Worm (Caenorhabditis elegans) whole organism, young adult: ENCODE data around the gene nhx-5.

ENCODE experiments used
- B0019.2 ChIP-seq: fragments of 200-800 bp; sonication (Bioruptor generic); conservative IDR thresholded peaks from 2 replicates; pipeline ENCODE4 v1.3.6; 2022; ENCODE audit warnings: missing genetic modification reagents, missing genetic modification characterization, missing compliant biosample characterization
- B0261.1 ChIP-seq: sonication (generic microtip); optimal IDR thresholded peaks from 2 replicates; lab custom pipeline; 2016; ENCODE audit warnings: mild to moderate bottlenecking, missing genetic modification characterization, moderate library complexity, missing compliant biosample characterization
- C06A6.2 ChIP-seq: fragments of 200-800 bp; sonication (Bioruptor generic); conservative IDR thresholded peaks from 2 replicates; pipeline ENCODE4 v1.3.6; 2022; ENCODE audit warnings: missing genetic modification characterization, missing compliant biosample characterization
- D2030.7 ChIP-seq: fragments of 200-800 bp; sonication (Bioruptor generic); IDR thresholded peaks from 2 replicates; pipeline ENCODE4 v1.3.6; 2022; ENCODE audit warnings: missing genetic modification reagents, missing genetic modification characterization, missing compliant biosample characterization
- F23B12.7 ChIP-seq: sonication (generic microtip); optimal IDR thresholded peaks from 2 replicates; lab custom pipeline; 2017; ENCODE audit warnings: missing genetic modification characterization, mild to moderate bottlenecking, missing compliant biosample characterization, antibody characterized with exemption, moderate library complexity; ENCODE audit not compliant: insufficient read depth
- F57C9.4 ChIP-seq: sonication (generic microtip); optimal IDR thresholded peaks from 2 replicates; lab custom pipeline; 2017; ENCODE audit warnings: mild to moderate bottlenecking, missing genetic modification characterization, missing compliant biosample characterization
- T07F8.4 ChIP-seq: sonication (generic microtip); optimal IDR thresholded peaks from 2 replicates; lab custom pipeline; 2016; ENCODE audit warnings: mild to moderate bottlenecking, missing genetic modification characterization, moderate library complexity, missing compliant biosample characterization
- Y53F4B.3 ChIP-seq: fragments of 200-800 bp; sonication (Bioruptor generic); IDR thresholded peaks from 2 replicates; pipeline ENCODE4 v1.3.6; 2022; ENCODE audit warnings: missing genetic modification reagents, missing genetic modification characterization, missing compliant biosample characterization
- Y67H2A.10 ChIP-seq: fragments of 200-800 bp; sonication (Bioruptor generic); conservative IDR thresholded peaks from 2 replicates; pipeline ENCODE4 v1.3.6; 2022; ENCODE audit warnings: missing genetic modification reagents, missing genetic modification characterization, missing compliant biosample characterization
- ama-1 ChIP-seq, 3 experiments: fragments of 150-350 bp in 1 of 3; sonication (generic microtip) in 2 of 3; optimal IDR thresholded peaks; 2 replicates each; lab custom pipeline; 2014 to 2018; ENCODE audit warnings: missing biosample characterization in 2 of 3, missing genetic modification characterization in 2 of 3, missing genetic modification reagents in 2 of 3
- aptf-3 ChIP-seq: fragments of 200-800 bp; sonication (Bioruptor generic); IDR thresholded peaks from 2 replicates; pipeline ENCODE4 v1.3.6; 2022; ENCODE audit warnings: missing genetic modification characterization, missing compliant biosample characterization
- bed-2 ChIP-seq: fragments of 200-800 bp; sonication (Bioruptor generic); IDR thresholded peaks from 2 replicates; pipeline ENCODE4 v1.3.6; 2022; ENCODE audit warnings: missing genetic modification reagents, missing genetic modification characterization, missing compliant biosample characterization
- cebp-1 ChIP-seq, 2 experiments: fragments of 200-800 bp in 1 of 2; sonication (Bioruptor generic) in 1 of 2; sonication (generic microtip) in 1 of 2; IDR thresholded peaks in 1 of 2; optimal IDR thresholded peaks in 1 of 2; 2 replicates each; pipeline versions ENCODE4 v1.3.6 to Lab custom; 2017 to 2022; ENCODE audit warnings: missing compliant biosample characterization in 2 of 2, missing genetic modification characterization in 2 of 2, mild to moderate bottlenecking in 1 of 2, missing genetic modification reagents in 1 of 2, moderate library complexity in 1 of 2
- ceh-100 ChIP-seq: fragments of 200-800 bp; sonication (Bioruptor generic); IDR thresholded peaks from 2 replicates; pipeline ENCODE4 v1.3.6; 2022; ENCODE audit warnings: missing genetic modification reagents, missing genetic modification characterization, missing compliant biosample characterization
- ceh-27 ChIP-seq: fragments of 200-800 bp; sonication (Bioruptor generic); optimal IDR thresholded peaks from 2 replicates; lab custom pipeline; 2018; ENCODE audit warnings: mild to moderate bottlenecking, missing genetic modification characterization, moderate library complexity, missing compliant biosample characterization
- ceh-40 ChIP-seq: fragments of 200-800 bp; sonication (Bioruptor generic); IDR thresholded peaks from 2 replicates; pipeline ENCODE4 v1.3.6; 2022; ENCODE audit warnings: missing genetic modification characterization, missing compliant biosample characterization
- ceh-58 ChIP-seq: fragments of 200-800 bp; sonication (Bioruptor generic); IDR thresholded peaks from 2 replicates; pipeline ENCODE4 v1.3.6; 2022; ENCODE audit warnings: missing genetic modification characterization, missing compliant biosample characterization
- dox-1 ChIP-seq: fragments of 200-800 bp; sonication (Bioruptor generic); IDR thresholded peaks from 2 replicates; pipeline ENCODE4 v1.3.6; 2022; ENCODE audit warnings: missing genetic modification reagents, missing genetic modification characterization, missing compliant biosample characterization
- egl-44 ChIP-seq: fragments of 200-800 bp; sonication (Bioruptor generic); IDR thresholded peaks from 2 replicates; pipeline ENCODE4 v1.3.6; 2022; ENCODE audit warnings: missing genetic modification reagents, missing genetic modification characterization, missing compliant biosample characterization
- egrh-3 ChIP-seq: fragments of 200-800 bp; sonication (Bioruptor generic); IDR thresholded peaks from 2 replicates; pipeline ENCODE4 v1.3.6; 2022; ENCODE audit warnings: missing genetic modification reagents, missing genetic modification characterization, missing compliant biosample characterization
- hmg-20 ChIP-seq: fragments of 200-800 bp; sonication (Bioruptor generic); IDR thresholded peaks from 2 replicates; pipeline ENCODE4 v1.3.6; 2022; ENCODE audit warnings: missing genetic modification reagents, missing genetic modification characterization, missing compliant biosample characterization
- hsf-1 ChIP-seq: fragments of 200-800 bp; sonication (Bioruptor generic); IDR thresholded peaks from 2 replicates; pipeline ENCODE4 v1.3.6; 2022; ENCODE audit warnings: missing genetic modification reagents, missing genetic modification characterization, missing compliant biosample characterization
- lag-1 ChIP-seq: fragments of 200-800 bp; sonication (Bioruptor generic); IDR thresholded peaks from 2 replicates; pipeline ENCODE4 v1.3.6; 2022; ENCODE audit warnings: missing genetic modification reagents, missing genetic modification characterization, missing compliant biosample characterization
- let-607 ChIP-seq, 2 experiments: fragments of 200-800 bp in 1 of 2; sonication (Bioruptor generic) in 1 of 2; sonication (generic microtip) in 1 of 2; optimal IDR thresholded peaks; 2 replicates each; lab custom pipeline; 2016 to 2018; ENCODE audit warnings: mild to moderate bottlenecking in 2 of 2, missing compliant biosample characterization in 2 of 2, missing genetic modification characterization in 2 of 2, moderate library complexity in 2 of 2, missing genotype in 1 of 2
- lin-26 ChIP-seq: fragments of 200-800 bp; sonication (Bioruptor generic); IDR thresholded peaks from 2 replicates; pipeline ENCODE4 v1.3.6; 2022; ENCODE audit warnings: missing genetic modification reagents, missing genetic modification characterization, missing compliant biosample characterization
- lin-35 ChIP-seq, 3 experiments: fragments of 150-350 bp in 2 of 3; sonication (generic microtip) in 1 of 3; optimal IDR thresholded peaks; 2 replicates each; lab custom pipeline; 2014 to 2018; ENCODE audit warnings: missing biosample characterization in 3 of 3, missing genetic modification characterization in 3 of 3, missing genetic modification reagents in 3 of 3
- lir-1 ChIP-seq: fragments of 200-800 bp; sonication (Bioruptor generic); conservative IDR thresholded peaks from 2 replicates; pipeline ENCODE4 v1.3.6; 2022; ENCODE audit warnings: missing genetic modification reagents, missing genetic modification characterization, missing compliant biosample characterization
- lsy-27 ChIP-seq: sonication (generic microtip); optimal IDR thresholded peaks from 2 replicates; lab custom pipeline; 2017; ENCODE audit warnings: missing genetic modification characterization, mild to moderate bottlenecking, missing compliant biosample characterization, antibody characterized with exemption, missing genotype, borderline replicate concordance; ENCODE audit not compliant: insufficient read depth
- madf-10 ChIP-seq: sonication (generic microtip); optimal IDR thresholded peaks from 2 replicates; lab custom pipeline; 2016; ENCODE audit warnings: mild to moderate bottlenecking, missing genetic modification characterization, missing compliant biosample characterization
- nfya-2 ChIP-seq: fragments of 200-800 bp; sonication (Bioruptor generic); IDR thresholded peaks from 2 replicates; pipeline ENCODE4 v1.3.6; 2022; ENCODE audit warnings: missing genetic modification reagents, missing genetic modification characterization, missing compliant biosample characterization
- nhr-179 ChIP-seq: sonication (generic microtip); optimal IDR thresholded peaks from 2 replicates; lab custom pipeline; 2016; ENCODE audit warnings: mild to moderate bottlenecking, missing genetic modification characterization, missing compliant biosample characterization
- pbrm-1 ChIP-seq: fragments of 200-800 bp; sonication (Bioruptor generic); IDR thresholded peaks from 2 replicates; pipeline ENCODE4 v1.3.6; 2022; ENCODE audit warnings: missing genetic modification reagents, missing genetic modification characterization, missing compliant biosample characterization
- repo-1 ChIP-seq: sonication (generic microtip); optimal IDR thresholded peaks from 2 replicates; lab custom pipeline; 2017; ENCODE audit warnings: mild to moderate bottlenecking, missing genetic modification characterization, missing compliant biosample characterization
- sdz-38 ChIP-seq: sonication (generic microtip); optimal IDR thresholded peaks from 2 replicates; lab custom pipeline; 2016; ENCODE audit warnings: missing genotype, missing genetic modification characterization, missing compliant biosample characterization
- sea-2 ChIP-seq: fragments of 200-800 bp; sonication (Bioruptor generic); IDR thresholded peaks from 2 replicates; pipeline ENCODE4 v1.3.6; 2022; ENCODE audit warnings: missing genetic modification characterization, missing compliant biosample characterization
- snpc-1.1 ChIP-seq: sonication (generic microtip); optimal IDR thresholded peaks from 2 replicates; lab custom pipeline; 2017; ENCODE audit warnings: missing genetic modification characterization, mild to moderate bottlenecking, missing compliant biosample characterization, antibody characterized with exemption, moderate library complexity, missing genotype, missing genetic modification reagents; ENCODE audit not compliant: insufficient read depth
- snpc-3.4 ChIP-seq: sonication (generic microtip); optimal IDR thresholded peaks from 2 replicates; lab custom pipeline; 2017; ENCODE audit warnings: missing genetic modification characterization, mild to moderate bottlenecking, missing compliant biosample characterization, antibody characterized with exemption, moderate library complexity, missing genotype, missing genetic modification reagents
- tbp1 ChIP-seq: fragments of 200-800 bp; sonication (Bioruptor generic); optimal IDR thresholded peaks from 2 replicates; lab custom pipeline; 2018; ENCODE audit warnings: mild to moderate bottlenecking, missing genetic modification characterization, missing compliant biosample characterization
- tlf-1 ChIP-seq: fragments of 200-800 bp; sonication (Bioruptor generic); optimal IDR thresholded peaks from 2 replicates; lab custom pipeline; 2018; ENCODE audit warnings: mild to moderate bottlenecking, missing genetic modification characterization, missing compliant biosample characterization
- unc-130 ChIP-seq: sonication (generic microtip); optimal IDR thresholded peaks from 2 replicates; lab custom pipeline; 2016; ENCODE audit warnings: missing genetic modification reagents, missing genetic modification characterization, missing compliant biosample characterization
- zim-3 ChIP-seq: sonication (generic microtip); optimal IDR thresholded peaks from 2 replicates; lab custom pipeline; 2017; ENCODE audit warnings: mild to moderate bottlenecking, missing genetic modification characterization, moderate library complexity, missing compliant biosample characterization
- ztf-18 ChIP-seq: sonication (generic microtip); optimal IDR thresholded peaks from 2 replicates; lab custom pipeline; 2016; ENCODE audit warnings: missing genotype, mild to moderate bottlenecking, missing genetic modification characterization, missing compliant biosample characterization
- ztf-22 ChIP-seq: fragments of 200-800 bp; sonication (Bioruptor generic); optimal IDR thresholded peaks from 2 replicates; lab custom pipeline; 2018; ENCODE audit warnings: mild to moderate bottlenecking, missing genetic modification characterization, moderate library complexity, missing compliant biosample characterization
- ztf-28 ChIP-seq: fragments of 200-800 bp; sonication (Bioruptor generic); IDR thresholded peaks from 2 replicates; pipeline ENCODE4 v1.3.6; 2022; ENCODE audit warnings: missing genetic modification reagents, missing genetic modification characterization, missing compliant biosample characterization
- ztf-3 ChIP-seq: fragments of 200-800 bp; sonication (Bioruptor generic); optimal IDR thresholded peaks from 2 replicates; lab custom pipeline; 2018; ENCODE audit warnings: mild to moderate bottlenecking, missing genetic modification characterization, missing compliant biosample characterization

nhx-5 gene

DNA sequence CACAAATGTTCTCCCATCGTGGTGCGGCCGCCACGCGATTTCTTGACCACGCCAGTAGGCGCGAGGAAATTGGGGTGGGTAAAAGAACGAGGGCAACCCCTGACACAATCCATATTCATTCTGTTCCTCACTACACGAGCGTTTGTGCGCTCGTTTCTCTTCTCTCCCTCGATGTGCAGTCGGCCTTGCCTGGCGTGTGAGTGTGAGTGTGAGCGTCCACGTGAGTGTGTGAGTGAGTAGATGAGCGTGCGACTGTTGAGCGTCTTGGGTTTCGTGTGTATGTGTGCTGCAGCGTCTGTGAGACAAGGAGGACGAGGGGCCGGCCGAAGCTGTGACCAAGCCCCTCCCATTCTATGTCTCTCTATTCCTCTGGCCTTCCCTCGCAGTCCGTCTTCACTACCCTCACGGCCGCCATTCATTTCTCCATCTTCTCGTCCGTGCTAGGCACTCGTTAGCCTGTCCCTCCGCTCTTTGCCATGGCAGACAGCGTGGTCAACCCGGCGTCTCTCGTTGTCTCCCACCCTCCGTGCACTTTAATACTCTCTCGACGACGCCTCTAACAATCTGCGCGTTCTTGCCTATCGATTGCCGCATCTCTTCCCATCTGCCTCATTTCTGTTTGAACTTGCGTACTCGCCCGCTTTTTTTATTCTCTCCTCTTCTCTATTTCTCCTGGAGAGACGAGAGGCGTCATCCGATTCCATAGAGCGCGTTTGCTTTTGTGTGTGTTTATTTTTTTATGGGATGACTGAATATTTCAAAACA is 8.2 kb upstream of the nhx-5 start:
- peak; percentile 86 for TF ChIP-seq madf-10
- TF ChIP-seq lsy-27 (tag; lab: Kevin White, UChicago), result no peak
- peak; percentile 39; the same call in 1 of the 2 replicates for TF ChIP-seq bed-2 (GFP tag; lab: Robert Waterston, UW)
- TF ChIP-seq sdz-38 (tag; lab: Kevin White, UChicago), result no peak
- no peak for TF ChIP-seq sea-2
- TF ChIP-seq ceh-58 (GFP tag; lab: Robert Waterston, UW), result no peak
- TF ChIP-seq ztf-28 (GFP tag; lab: Robert Waterston, UW), result no peak
- TF ChIP-seq B0019.2, result no peak
- no peak for TF ChIP-seq cebp-1 (GFP tag; IDR thresholded peaks at IDR 0.05; lab: Robert Waterston, UW)
- peak; percentile 89 for TF ChIP-seq cebp-1 (tag; optimal IDR thresholded peaks at IDR 0.05; lab: Kevin White, UChicago)
- TF ChIP-seq D2030.7 (GFP tag; lab: Robert Waterston, UW), result no peak
- peak; percentile 91 for TF ChIP-seq dox-1 (GFP tag; lab: Robert Waterston, UW)
- TF ChIP-seq egl-44, result peak; percentile 63; the same call in 1 of the 2 replicates
- TF ChIP-seq pbrm-1 (GFP tag; lab: Robert Waterston, UW), result peak; percentile 40
- peak; percentile 43 for TF ChIP-seq snpc-3.4
- peak; percentile 44 to 77 for TF ChIP-seq let-607 (tag; optimal IDR thresholded peaks at IDR 0.05; lab: Kevin White, UChicago)
- TF ChIP-seq lir-1 (GFP tag; lab: Robert Waterston, UW), result peak; percentile 98
- TF ChIP-seq aptf-3 (GFP tag; lab: Robert Waterston, UW), result no peak
- peak; percentile 49 for TF ChIP-seq tbp1
- TF ChIP-seq C06A6.2 (GFP tag; lab: Robert Waterston, UW), result peak; percentile 68; the same call in 1 of the 2 replicates
- TF ChIP-seq egrh-3 (GFP tag; lab: Robert Waterston, UW), result peak; percentile 86
- TF ChIP-seq F23B12.7 (tag; lab: Kevin White, UChicago), result peak; percentile 7
- TF ChIP-seq hmg-20, result peak; percentile 44; the same call in 1 of the 2 replicates
- TF ChIP-seq snpc-1.1 (tag; lab: Kevin White, UChicago), result no peak
- TF ChIP-seq ztf-3, result no peak
- peak; percentile 29 for TF ChIP-seq T07F8.4 (tag; lab: Kevin White, UChicago)
- no peak for TF ChIP-seq F57C9.4 (tag; lab: Kevin White, UChicago)
- peak; percentile 74 for TF ChIP-seq ztf-18 (tag; lab: Kevin White, UChicago)
- 0 out of 2 replicates have a peak, but pooled peaks have one; percentile 84 for TF ChIP-seq lag-1 (GFP tag; lab: Robert Waterston, UW)
- TF ChIP-seq lin-35 (GFP tag; optimal IDR thresholded peaks at IDR 0.05; lab: Kevin White, UChicago), result peak in 1 of 3 experiments; percentile 74
- TF ChIP-seq nhr-179, result no peak
- TF ChIP-seq ceh-40 (GFP tag; lab: Robert Waterston, UW), result no peak
- TF ChIP-seq tlf-1 (GFP tag; lab: Kevin White, UChicago), result peak; percentile 62
- TF ChIP-seq Y53F4B.3 (GFP tag; lab: Robert Waterston, UW), result no peak
- TF ChIP-seq zim-3 (tag; lab: Kevin White, UChicago), result peak; percentile 52
- TF ChIP-seq lin-26 (GFP tag; lab: Robert Waterston, UW), result peak; percentile 78
- peak; percentile 40; the same call in 1 of the 2 replicates for TF ChIP-seq Y67H2A.10 (GFP tag; lab: Robert Waterston, UW)
- TF ChIP-seq ama-1 (optimal IDR thresholded peaks at IDR 0.05; lab: Kevin White, UChicago), result peak; percentile 45
- no peak for TF ChIP-seq ama-1 (GFP tag; optimal IDR thresholded peaks at IDR 0.05; lab: Kevin White, UChicago)
- peak; percentile 89 for TF ChIP-seq ceh-27
- TF ChIP-seq nfya-2 (GFP tag; lab: Robert Waterston, UW), result no peak
- TF ChIP-seq B0261.1 (tag; lab: Kevin White, UChicago), result peak; percentile 17
- no peak for TF ChIP-seq hsf-1 (GFP tag; lab: Robert Waterston, UW)
- no peak for TF ChIP-seq unc-130 (GFP tag; lab: Kevin White, UChicago)
- no peak for TF ChIP-seq ceh-100 (GFP tag; lab: Robert Waterston, UW)
- peak; percentile 55 for TF ChIP-seq ztf-22
- peak; percentile 80 for TF ChIP-seq repo-1 (tag; lab: Kevin White, UChicago)
